Fruit fly (Drosophila melanogaster) ovary, adult (tissue): Measurements from ENCODE around the gene atk.

ENCODE experiments used
- CG17801 ChIP-seq: fragments of 200-800 bp; optimal IDR thresholded peaks from 2 replicates; lab custom pipeline; 2019; ENCODE audit warnings: missing biosample characterization, mild to moderate bottlenecking, missing genetic modification characterization, moderate library complexity; ENCODE audit not compliant: partially characterized antibody

The atk gene

DNA sequence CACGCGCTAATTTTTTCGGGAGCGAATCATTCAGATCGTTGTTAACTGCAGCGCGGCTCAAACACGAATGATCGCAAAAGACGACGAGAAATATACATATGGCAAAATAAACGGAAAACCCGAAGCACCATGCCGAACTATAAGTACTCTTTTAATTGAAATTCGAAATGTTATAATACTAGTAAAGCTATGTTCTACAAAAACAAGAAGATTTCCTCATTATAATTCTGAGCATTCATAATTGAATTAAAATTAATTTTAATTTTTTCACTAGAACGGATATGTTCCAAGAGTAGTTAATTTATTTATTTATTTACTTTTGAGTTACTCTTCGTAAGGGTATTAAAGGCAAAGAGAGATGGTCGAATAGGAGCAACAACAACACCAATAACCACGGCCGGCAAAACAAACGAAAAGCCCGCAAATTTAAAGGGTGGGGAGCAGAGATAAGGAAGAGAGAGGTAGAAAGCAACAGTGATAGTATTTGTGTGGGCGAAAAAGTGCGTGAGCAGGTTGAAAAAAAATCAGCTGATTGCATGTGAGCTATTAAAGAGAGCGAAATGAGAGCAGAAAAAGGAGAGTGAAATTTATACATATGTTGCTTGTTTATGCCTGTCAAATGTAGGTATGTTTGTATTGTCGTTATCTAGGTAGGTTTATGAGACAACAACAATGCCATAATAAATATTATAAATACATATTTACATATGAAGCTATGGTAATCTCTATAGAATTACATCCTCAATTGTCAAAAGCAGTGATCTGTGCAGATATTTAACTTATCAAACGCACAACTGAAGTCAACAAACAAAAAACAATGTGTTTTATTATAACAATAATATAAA is 29.0 kb upstream of the atk start:
- peak; percentile 95 for TF ChIP-seq CG17801

DNA sequence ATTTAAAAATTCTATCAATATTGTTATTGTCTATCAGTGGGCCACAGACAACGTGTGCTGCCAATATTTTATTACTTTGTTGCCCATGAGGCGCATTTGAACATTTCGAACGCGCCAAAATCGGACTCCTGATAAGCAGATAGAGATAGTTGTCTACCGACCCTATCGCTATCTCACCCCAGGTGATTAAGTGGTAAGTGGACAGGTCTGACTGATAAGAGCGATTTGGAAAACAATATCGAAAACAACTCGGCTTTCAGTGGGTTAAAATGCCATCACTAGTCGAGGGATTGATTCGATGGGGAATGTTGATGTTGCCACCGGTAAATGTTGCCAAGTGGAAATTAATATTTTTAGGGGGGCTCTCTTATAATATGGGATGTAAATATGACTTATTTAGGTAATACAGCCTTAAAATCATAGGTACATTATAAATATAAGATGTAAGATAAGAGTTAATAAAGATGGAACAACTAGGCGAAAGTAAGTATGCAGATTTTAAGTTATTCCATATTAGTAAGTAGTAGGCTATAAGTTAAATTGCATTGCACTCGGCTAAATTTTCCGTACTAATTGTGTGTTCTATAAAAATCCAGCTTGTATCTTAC is 27.0 kb upstream of the atk start, which contains the start of gene ND-39:
TSS of gene ND-39 (plus strand) at position 558 of the 608 bp plus-strand sequence.
- TF ChIP-seq CG17801: no peak

DNA sequence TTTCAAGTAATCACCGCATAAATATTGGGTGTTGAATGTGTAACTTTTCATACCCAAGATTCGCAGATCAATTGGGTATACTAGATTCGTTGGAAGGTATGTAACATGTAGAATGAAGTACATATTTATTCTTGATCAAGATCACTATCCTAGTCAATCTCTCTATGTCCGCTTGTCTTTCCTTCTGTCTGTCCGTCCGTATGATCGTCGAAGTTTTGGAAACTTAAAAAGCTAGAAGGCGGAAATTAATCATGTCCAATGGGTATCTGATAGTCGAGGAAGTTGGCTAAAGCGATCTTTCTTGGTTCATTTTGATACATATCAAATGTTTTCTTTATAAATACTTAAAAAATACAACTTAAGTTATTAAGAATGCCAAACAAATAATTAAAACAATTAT is 23.0 kb upstream of the atk start:
- TF ChIP-seq CG17801: no peak

- TF ChIP-seq CG17801: peak; percentile 87
Observed at dm6 chr3L:20474789-20475208, 10.1 kb upstream of the atk start.

DNA sequence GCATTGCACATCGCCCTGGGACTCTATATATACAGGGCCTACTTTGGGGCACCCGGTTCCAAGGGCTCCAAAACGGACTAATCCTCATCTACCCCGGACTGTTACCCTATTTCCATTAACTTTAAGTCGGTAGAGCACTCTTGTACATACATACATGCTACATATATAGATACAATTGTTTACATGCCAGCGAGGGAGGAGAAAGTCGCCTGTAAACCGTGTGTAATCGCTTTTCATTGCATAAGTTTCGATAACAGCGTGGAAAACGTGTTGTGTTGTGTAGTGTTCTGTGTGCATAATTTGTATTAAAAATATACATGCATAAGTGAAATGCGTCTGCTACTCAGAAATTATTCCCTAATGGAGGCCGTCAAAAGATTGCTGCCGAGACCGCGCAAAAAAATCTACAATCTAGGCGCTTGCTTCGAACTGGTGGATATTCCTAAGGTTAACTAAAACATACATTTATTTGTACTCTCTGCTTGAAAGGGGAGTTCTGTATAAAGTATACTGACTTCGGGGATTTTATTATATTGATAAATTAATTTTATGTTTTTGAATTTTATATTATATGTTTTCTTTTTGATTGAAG is 9.6 kb upstream of the atk start, which contains the start of gene isoQC:
TSS of gene isoQC (plus strand) at position 270 of the 592 bp plus-strand sequence.
- no peak for TF ChIP-seq CG17801

DNA sequence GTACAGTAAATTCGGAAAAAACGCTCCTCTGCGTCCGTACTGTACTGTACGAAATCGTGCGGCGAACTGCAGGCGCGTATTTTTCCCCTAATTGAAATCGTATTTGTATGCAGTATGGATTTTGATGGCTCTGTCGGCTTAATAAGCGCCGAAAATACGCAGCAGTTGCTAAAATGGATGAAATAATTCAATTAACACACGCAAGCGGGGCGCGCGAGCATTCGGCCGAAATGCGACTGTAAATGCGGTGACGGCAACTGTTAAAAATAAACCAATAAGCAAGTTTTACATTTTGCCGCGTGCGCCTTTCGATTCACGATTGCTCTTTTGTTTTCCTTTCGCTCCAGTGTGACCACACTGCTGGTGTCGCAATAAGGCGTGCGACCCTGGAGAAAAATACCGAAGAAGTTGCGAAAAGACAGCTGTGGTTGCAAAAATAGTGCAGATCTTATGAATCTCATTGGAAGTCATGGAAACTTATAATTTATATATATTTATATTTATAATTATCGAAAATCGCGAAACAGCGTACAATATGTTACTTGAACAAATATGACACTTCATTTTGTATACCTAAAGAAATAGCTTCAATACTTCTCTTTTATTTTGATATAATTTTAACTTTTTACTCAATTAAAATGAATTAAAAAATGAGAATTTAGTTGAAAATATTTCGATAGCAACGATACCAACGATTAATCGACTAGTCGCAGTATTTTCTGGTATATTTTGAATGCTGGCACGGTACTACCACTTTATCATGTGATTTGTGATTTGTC is 8.5 kb upstream of the atk start, which contains the start of the genes CG32428 and CG5969:
TSS of gene CG32428 (minus strand) at position 703 of the 779 bp plus-strand sequence.
TSS of gene CG5969 (plus strand) at position 763 of the 779 bp plus-strand sequence.
- TF ChIP-seq CG17801: peak; percentile 24

DNA sequence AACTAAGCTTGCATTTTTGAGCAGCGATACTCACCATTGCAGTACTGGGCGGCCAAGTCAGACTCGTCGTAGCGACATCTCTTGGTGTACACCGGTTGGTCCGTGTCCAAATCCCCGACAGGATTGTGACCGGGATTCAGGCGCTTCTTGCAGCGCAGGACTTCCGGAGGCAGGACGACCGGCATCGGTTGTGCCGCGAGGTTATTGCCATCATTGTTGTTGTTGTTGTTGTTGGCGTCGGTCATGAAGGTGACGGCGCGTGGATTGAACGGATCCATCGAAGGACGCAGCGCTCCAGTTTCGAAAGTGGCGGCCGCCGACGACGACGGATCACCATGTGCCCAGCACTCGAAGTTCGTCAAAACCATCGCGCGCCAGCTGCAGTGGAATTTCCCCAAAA is 7.9 kb upstream of the atk start:
- TF ChIP-seq CG17801: no peak

- no peak for TF ChIP-seq CG17801
Observed at dm6 chr3L:20471499-20472313, 7.0 kb upstream of the atk start.

dm6 chr3L:20470991-20471498 is 6.4 kb upstream of the atk start:
- TF ChIP-seq CG17801: peak; percentile 2

- no peak for TF ChIP-seq CG17801
Observed at dm6 chr3L:20467433-20467832, 2.8 kb upstream of the atk start.

- TF ChIP-seq CG17801: no peak
Observed at dm6 chr3L:20466599-20466998, 1.9 kb upstream of the atk start, which contains the start of gene Tdh. Tdh (plus strand) TSS chr3L:20466944.

dm6 chr3L:20465941-20466340 is 1.3 kb upstream of the atk start, which contains the start of gene CG42764:
CG42764 (minus strand) TSS chr3L:20466041.
- TF ChIP-seq CG17801: no peak

dm6 chr3L:20462391-20462790 is 2.3 kb downstream of the atk start:
- no peak for TF ChIP-seq CG17801

- TF ChIP-seq CG17801: no peak
Observed at dm6 chr3L:20460383-20460782, 4.3 kb downstream of the atk start, which contains the start of gene mag. mag (plus strand) TSS chr3L:20460683.
